Worm (Caenorhabditis elegans) whole organism, L4 larva: ENCODE data around the gene B0303.14.

Experiments
- R02D3.7 ChIP-seq: fragments of 150-350 bp; sonication (generic microtip); optimal IDR thresholded peaks from 3 replicates; lab custom pipeline; 2014; ENCODE audit warnings: missing biosample characterization, missing genetic modification characterization
- dmd-8 ChIP-seq: fragments of 200-800 bp; sonication (Bioruptor generic); IDR thresholded peaks from 2 replicates; pipeline ENCODE4 v1.3.6; 2022; ENCODE audit warnings: missing genetic modification characterization, missing compliant biosample characterization
- duxl-1 ChIP-seq: sonication (generic microtip); optimal IDR thresholded peaks from 2 replicates; lab custom pipeline; 2016; ENCODE audit warnings: mild to moderate bottlenecking, missing genetic modification characterization, moderate library complexity, missing compliant biosample characterization; ENCODE audit not compliant: poor library complexity
- lin-15B ChIP-seq: fragments of 150-350 bp; sonication (generic microtip); optimal IDR thresholded peaks from 3 replicates; lab custom pipeline; 2014; ENCODE audit warnings: missing biosample characterization, missing genetic modification characterization
- lin-39 ChIP-seq: fragments of 150-350 bp; optimal IDR thresholded peaks from 2 replicates; lab custom pipeline; 2014; ENCODE audit warnings: missing biosample characterization, missing genetic modification reagents, missing genetic modification characterization
- unc-39 ChIP-seq: sonication (generic microtip); optimal IDR thresholded peaks from 2 replicates; lab custom pipeline; 2017; ENCODE audit warnings: missing biosample characterization, missing genetic modification characterization

DNA sequence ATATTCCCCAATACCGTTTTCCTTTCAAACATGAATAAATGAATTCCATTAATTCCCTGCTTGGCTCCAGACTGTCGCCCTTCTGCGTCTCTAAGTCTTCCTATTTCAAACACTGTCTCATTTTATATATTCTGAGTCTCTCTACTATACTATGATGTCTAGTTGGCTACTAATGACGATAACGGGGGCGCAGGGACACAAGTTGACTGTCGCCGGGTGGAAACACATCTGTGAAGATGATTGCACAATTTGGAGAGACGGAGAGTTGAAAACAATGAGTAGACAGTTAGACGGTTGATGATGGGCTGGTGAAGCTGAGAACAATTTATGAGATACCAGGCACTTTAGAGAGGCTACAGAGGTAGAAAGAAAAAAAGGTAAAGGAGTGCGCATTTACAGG lies 33.5 kb upstream of the B0303.14 start, which contains the start of gene sma-2:
- TF ChIP-seq R02D3.7 (tag; lab: Kevin White, UChicago) (no peak), duxl-1 (no peak), lin-15B (tag; lab: Kevin White, UChicago) (no peak), dmd-8 (no peak), lin-39 (tag; lab: Kevin White, UChicago) (no peak), unc-39 (tag; lab: Kevin White, UChicago) (no peak)
